Worm (Caenorhabditis elegans): Measurements from ENCODE around the gene srbc-59.
"Not testable (repeated sequence)": the region's sequence is repeated elsewhere in the genome, so short reads cannot be mapped to it uniquely, and the experiment has no call there.

The srbc-59 gene

DNA sequence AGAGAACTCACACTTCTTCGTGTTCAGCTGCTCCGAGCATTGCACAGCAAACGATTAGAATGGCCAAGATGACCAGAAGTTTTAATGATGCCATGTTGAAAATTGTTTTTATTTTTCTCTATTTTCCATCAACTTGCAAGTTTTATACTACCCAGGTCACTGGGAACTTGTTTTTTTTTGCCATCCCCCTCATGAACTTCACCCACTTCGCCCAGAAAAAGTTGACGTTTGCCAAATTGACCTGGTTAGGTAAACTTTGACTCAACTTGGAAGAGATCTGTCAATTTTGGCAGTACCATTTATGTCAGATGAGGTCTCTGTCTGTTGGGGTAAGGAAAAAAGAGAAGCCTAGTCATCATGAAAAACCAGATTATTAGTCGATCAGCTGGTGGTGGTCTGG is 34.7 kb downstream of the srbc-59 start, which contains the start of gene R13D11.10:
R13D11.10 (minus strand) TSS at position 101 of the 400 bp plus-strand sequence.
- TF ChIP-seq B0310.2 (tag; optimal IDR thresholded peaks at IDR 0.05) (no peak), scrt-1 (GFP tag; IDR thresholded peaks at IDR 0.05) (no peak), ets-7 (tag; optimal IDR thresholded peaks at IDR 0.05) (no peak), F13C5.2 (tag; optimal IDR thresholded peaks at IDR 0.05) (no peak), hnd-1 (tag; optimal IDR thresholded peaks at IDR 0.05) (no peak), ama-1 (optimal IDR thresholded peaks at IDR 0.05) (no peak), flt-1 (GFP tag; IDR thresholded peaks at IDR 0.05) (no peak), pes-1 (GFP tag; IDR thresholded peaks at IDR 0.05) (no peak), aly-1 (tag; optimal IDR thresholded peaks at IDR 0.05) (no peak)

DNA sequence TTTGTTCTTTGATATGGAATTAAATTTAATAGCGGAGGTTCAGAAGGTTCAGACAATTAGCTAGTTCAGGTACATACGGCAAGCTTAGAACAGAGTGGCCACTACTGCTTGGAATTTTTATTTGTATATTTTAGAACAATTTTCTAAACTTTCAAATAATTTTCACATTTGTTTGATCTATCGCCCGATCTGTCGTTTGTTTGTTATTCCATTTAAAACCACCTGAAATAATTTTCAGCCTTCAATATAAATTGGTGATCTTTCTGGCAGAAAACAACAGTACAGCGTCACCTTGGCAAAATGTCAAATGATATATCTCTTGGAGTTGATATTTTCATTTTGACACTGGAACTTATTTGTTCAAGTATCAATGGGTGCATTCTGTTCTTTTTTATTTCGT is 36.3 kb downstream of the srbc-59 start, which contains the start of gene R13D11.3:
R13D11.3 (plus strand) TSS at position 301 of the 400 bp plus-strand sequence.
- TF ChIP-seq pes-1 (GFP tag; IDR thresholded peaks at IDR 0.05), result no peak
- no peak for TF ChIP-seq hmbx-1 (tag; optimal IDR thresholded peaks at IDR 0.05)
- TF ChIP-seq ceh-36 (tag; optimal IDR thresholded peaks at IDR 0.05), result no peak
- TF ChIP-seq ama-1 (optimal IDR thresholded peaks at IDR 0.05), result no peak
- TF ChIP-seq B0310.2 (tag; optimal IDR thresholded peaks at IDR 0.05), result no peak
- no peak for TF ChIP-seq scrt-1 (GFP tag; IDR thresholded peaks at IDR 0.05)
- no peak for TF ChIP-seq hmg-4 (GFP tag; optimal IDR thresholded peaks at IDR 0.05)
- TF ChIP-seq tbx-37 (GFP tag; conservative IDR thresholded peaks at IDR 0.05), result no peak
- TF ChIP-seq tra-4 (tag; optimal IDR thresholded peaks at IDR 0.05), result no peak
- TF ChIP-seq F13C5.2 (tag; optimal IDR thresholded peaks at IDR 0.05), result no peak

DNA sequence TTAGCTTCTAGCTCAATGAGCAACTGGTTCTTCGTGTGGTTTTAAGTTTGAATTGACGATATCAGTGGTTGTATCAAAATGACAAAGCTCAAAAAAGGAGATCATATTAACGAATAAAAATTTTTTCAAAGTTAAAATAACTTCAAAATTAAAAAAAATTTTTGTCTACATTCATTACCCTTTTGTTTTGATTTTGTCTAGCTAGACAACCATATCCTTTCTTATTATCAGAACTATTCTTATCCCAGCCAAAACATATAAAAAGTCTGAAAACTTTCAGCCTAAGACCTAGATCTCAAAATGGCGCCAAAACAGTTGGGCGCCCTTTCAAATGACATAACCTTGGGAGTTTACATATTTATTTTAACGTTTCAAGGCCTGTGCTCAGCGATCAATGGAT is 38.7 kb downstream of the srbc-59 start, which contains the start of gene R13D11.1:
R13D11.1 (plus strand) TSS at position 301 of the 400 bp plus-strand sequence.
- TF ChIP-seq scrt-1 (GFP tag; IDR thresholded peaks at IDR 0.05) (no peak), tbx-37 (GFP tag; conservative IDR thresholded peaks at IDR 0.05) (no peak), hnd-1 (tag; optimal IDR thresholded peaks at IDR 0.05) (no peak)

DNA sequence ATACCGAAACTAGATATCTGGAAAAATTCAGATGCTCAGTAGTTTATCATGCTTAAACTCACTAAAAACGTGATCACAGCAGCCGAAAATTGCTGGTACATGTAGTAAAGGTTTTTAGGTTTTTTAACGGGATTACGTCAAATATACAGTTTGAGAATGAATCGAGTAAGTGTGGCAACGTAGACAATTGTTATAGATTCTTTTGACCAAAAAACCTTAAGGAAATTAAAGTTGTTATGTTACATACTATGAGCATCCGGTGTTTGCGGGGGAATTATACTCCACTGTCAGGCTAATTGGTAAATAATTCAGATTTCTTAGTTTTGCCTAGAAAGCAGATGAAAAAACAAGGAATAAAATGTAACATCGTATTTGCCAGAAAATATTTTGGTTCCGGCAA is 42.2 kb downstream of the srbc-59 start, which contains the start of gene srx-32:
srx-32 (minus strand) TSS at position 101 of the 400 bp plus-strand sequence.
- not testable (repeated sequence) for TF ChIP-seq hmg-4 (GFP tag; optimal IDR thresholded peaks at IDR 0.05); ceh-13 (GFP tag; optimal IDR thresholded peaks at IDR 0.05); flt-1 (GFP tag; IDR thresholded peaks at IDR 0.05)

DNA sequence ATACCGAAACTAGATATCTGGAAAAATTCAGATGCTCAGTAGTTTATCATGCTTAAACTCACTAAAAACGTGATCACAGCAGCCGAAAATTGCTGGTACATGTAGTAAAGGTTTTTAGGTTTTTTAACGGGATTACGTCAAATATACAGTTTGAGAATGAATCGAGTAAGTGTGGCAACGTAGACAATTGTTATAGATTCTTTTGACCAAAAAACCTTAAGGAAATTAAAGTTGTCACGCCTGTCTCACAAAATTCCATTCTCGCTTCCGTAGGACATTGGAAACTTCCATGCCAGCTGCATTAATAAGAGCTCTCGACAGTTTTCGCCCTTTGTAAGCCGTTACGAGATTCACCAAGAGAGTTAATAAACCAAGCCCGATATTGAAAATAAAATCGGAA is 44.5 kb downstream of the srbc-59 start, which contains the start of gene srx-31:
srx-31 (minus strand) TSS at position 101 of the 400 bp plus-strand sequence.
- TF ChIP-seq aly-1 (tag; optimal IDR thresholded peaks at IDR 0.05); flt-1 (GFP tag; IDR thresholded peaks at IDR 0.05); sea-1 (GFP tag; conservative IDR thresholded peaks at IDR 0.05): not testable (repeated sequence)

DNA sequence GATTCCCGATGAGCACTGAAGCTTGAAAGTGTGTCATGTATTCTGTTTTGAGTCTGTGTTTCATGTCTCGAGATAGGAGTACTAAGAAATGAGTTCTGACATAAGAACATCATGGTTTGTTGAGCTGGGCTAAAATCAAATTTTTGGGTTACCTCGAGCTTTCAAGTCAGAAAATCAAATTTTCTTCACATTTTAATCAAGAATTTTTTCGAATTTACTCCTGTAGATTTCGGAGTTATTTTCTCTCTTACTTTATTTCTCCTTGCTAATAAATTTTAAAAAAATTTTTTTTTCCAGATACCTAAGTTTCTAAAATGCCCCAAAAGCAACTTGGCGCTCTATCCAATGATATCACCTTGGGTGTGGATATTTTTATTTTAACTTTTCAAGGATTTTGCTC is 47.7 kb downstream of the srbc-59 start, which contains the start of gene F41H8.2:
F41H8.2 (plus strand) TSS at position 301 of the 400 bp plus-strand sequence.
- no peak for TF ChIP-seq ets-7 (tag; optimal IDR thresholded peaks at IDR 0.05)
- TF ChIP-seq ceh-13 (GFP tag; optimal IDR thresholded peaks at IDR 0.05), result no peak
- TF ChIP-seq aly-1 (tag; optimal IDR thresholded peaks at IDR 0.05), result no peak
- no peak for TF ChIP-seq sea-1 (GFP tag; conservative IDR thresholded peaks at IDR 0.05)
- no peak for TF ChIP-seq ceh-36 (tag; optimal IDR thresholded peaks at IDR 0.05)
- no peak for TF ChIP-seq pes-1 (GFP tag; IDR thresholded peaks at IDR 0.05)
- no peak for TF ChIP-seq tbx-11 (GFP tag; IDR thresholded peaks at IDR 0.05)
- TF ChIP-seq hnd-1 (tag; optimal IDR thresholded peaks at IDR 0.05), result no peak
- no peak for TF ChIP-seq B0310.2 (tag; optimal IDR thresholded peaks at IDR 0.05)
- TF ChIP-seq tra-4 (tag; optimal IDR thresholded peaks at IDR 0.05), result no peak
- no peak for TF ChIP-seq hmg-4 (GFP tag; optimal IDR thresholded peaks at IDR 0.05)
- no peak for TF ChIP-seq flt-1 (GFP tag; IDR thresholded peaks at IDR 0.05)
- no peak for TF ChIP-seq tbx-37 (GFP tag; conservative IDR thresholded peaks at IDR 0.05)
- TF ChIP-seq hmbx-1 (tag; optimal IDR thresholded peaks at IDR 0.05), result no peak
- no peak for TF ChIP-seq F13C5.2 (tag; optimal IDR thresholded peaks at IDR 0.05)
- TF ChIP-seq scrt-1 (GFP tag; IDR thresholded peaks at IDR 0.05), result no peak
- TF ChIP-seq ama-1 (optimal IDR thresholded peaks at IDR 0.05), result no peak

Data from whole organism, early embryonic.